Fruit fly (Drosophila melanogaster) whole organism, prepupa: ENCODE measurements around the gene gammaTub37C.

Experiments used
- Blimp-1 ChIP-seq: fragments of 200-800 bp; sonication (Bioruptor generic); optimal IDR thresholded peaks from 3 replicates; lab custom pipeline; 2017; ENCODE audit warnings: missing biosample characterization, missing genetic modification characterization, mild to moderate bottlenecking, moderate library complexity, missing genetic modification reagents
- CG10669 ChIP-seq: fragments of 200-800 bp; sonication (Bioruptor generic); optimal IDR thresholded peaks from 3 replicates; lab custom pipeline; 2018; ENCODE audit warnings: missing biosample characterization, mild to moderate bottlenecking, missing genetic modification characterization, moderate library complexity
- CG1621 ChIP-seq: fragments of 200-800 bp; sonication (Bioruptor generic); optimal IDR thresholded peaks from 3 replicates; lab custom pipeline; 2018; ENCODE audit warnings: missing biosample characterization, mild to moderate bottlenecking, missing genetic modification characterization
- CG31627 ChIP-seq: fragments of 200-800 bp; sonication (Bioruptor generic); optimal IDR thresholded peaks from 3 replicates; lab custom pipeline; 2016; ENCODE audit warnings: missing biosample characterization, missing genetic modification characterization
- CG3919 ChIP-seq: fragments of 200-800 bp; sonication (Bioruptor generic); optimal IDR thresholded peaks from 3 replicates; lab custom pipeline; 2016; ENCODE audit warnings: missing biosample characterization, missing genetic modification characterization
- CG4318 ChIP-seq: fragments of 200-800 bp; sonication (Bioruptor generic); optimal IDR thresholded peaks from 3 replicates; lab custom pipeline; 2017; ENCODE audit warnings: missing biosample characterization, mild to moderate bottlenecking, missing genetic modification characterization
- CG6163 ChIP-seq: fragments of 200-800 bp; sonication (Bioruptor generic); IDR thresholded peaks from 3 replicates; pipeline ENCODE4 v1.3.6; 2022; ENCODE audit warnings: missing biosample characterization, missing genetic modification characterization
- CG6808 ChIP-seq: fragments of 200-800 bp; sonication (Bioruptor generic); optimal IDR thresholded peaks from 3 replicates; lab custom pipeline; 2017; ENCODE audit warnings: missing biosample characterization, missing genetic modification characterization, mild to moderate bottlenecking, moderate library complexity, missing genetic modification reagents
- CG8319 ChIP-seq: fragments of 200-800 bp; sonication (Bioruptor generic); optimal IDR thresholded peaks from 3 replicates; lab custom pipeline; 2016; ENCODE audit warnings: missing biosample characterization, missing genetic modification characterization
- CG8632 ChIP-seq: fragments of 200-800 bp; sonication (Bioruptor generic); optimal IDR thresholded peaks from 3 replicates; lab custom pipeline; 2016; ENCODE audit warnings: missing biosample characterization, missing genetic modification characterization
- CG9139 ChIP-seq: fragments of 200-800 bp; sonication (Bioruptor generic); optimal IDR thresholded peaks from 3 replicates; lab custom pipeline; 2017; ENCODE audit warnings: missing biosample characterization, mild to moderate bottlenecking, missing genetic modification characterization
- Eip78C ChIP-seq: fragments of 200-800 bp; sonication (Bioruptor generic); peaks from one replicate; lab custom pipeline; 2016; ENCODE audit warnings: missing biosample characterization, missing genetic modification characterization
- Hr39 ChIP-seq: fragments of 200-800 bp; sonication (Bioruptor generic); optimal IDR thresholded peaks from 2 replicates; lab custom pipeline; 2016; ENCODE audit warnings: missing biosample characterization, missing genetic modification characterization
- Hr4 ChIP-seq: fragments of 200-800 bp; sonication (Bioruptor generic); optimal IDR thresholded peaks from 3 replicates; lab custom pipeline; 2016; ENCODE audit warnings: missing biosample characterization, missing genetic modification characterization
- Sox15 ChIP-seq: fragments of 200-800 bp; sonication (Bioruptor generic); optimal IDR thresholded peaks from 3 replicates; lab custom pipeline; 2016; ENCODE audit warnings: missing biosample characterization, missing genetic modification characterization
- dac ChIP-seq: fragments of 200-800 bp; sonication (Bioruptor generic); optimal IDR thresholded peaks from 2 replicates; lab custom pipeline; 2017; ENCODE audit warnings: missing biosample characterization, mild to moderate bottlenecking, missing genetic modification characterization
- dsx ChIP-seq: fragments of 200-800 bp; optimal IDR thresholded peaks from 3 replicates; lab custom pipeline; 2019; ENCODE audit warnings: missing biosample characterization, mild to moderate bottlenecking, missing genetic modification characterization, moderate library complexity; ENCODE audit not compliant: poor library complexity, severe bottlenecking
- eg ChIP-seq: fragments of 200-800 bp; sonication (Bioruptor generic); IDR thresholded peaks from 3 replicates; pipeline ENCODE4 v1.3.6; 2022; ENCODE audit warnings: missing biosample characterization, missing genetic modification characterization
- salr ChIP-seq, 2 experiments: fragments of 200-800 bp; sonication (Bioruptor generic); optimal IDR thresholded peaks; 3 replicates each; lab custom pipeline; 2016 to 2018; ENCODE audit warnings: missing biosample characterization in 2 of 2, missing genetic modification characterization in 2 of 2, mild to moderate bottlenecking in 1 of 2
- spab ChIP-seq: fragments of 200-800 bp; sonication (Bioruptor generic); optimal IDR thresholded peaks from 2 replicates; lab custom pipeline; 2017; ENCODE audit warnings: missing biosample characterization, mild to moderate bottlenecking, missing genetic modification characterization, missing genetic modification reagents
- ss ChIP-seq, 2 experiments: fragments of 200-800 bp; sonication (Bioruptor generic); optimal IDR thresholded peaks; 2 replicates in 1 of 2; 3 replicates in 1 of 2; lab custom pipeline; 2017 to 2018; ENCODE audit warnings: mild to moderate bottlenecking in 2 of 2, missing biosample characterization in 2 of 2, missing genetic modification characterization in 2 of 2, moderate library complexity in 1 of 2
- svp ChIP-seq: fragments of 200-800 bp; sonication (Bioruptor generic); peaks from one replicate; lab custom pipeline; 2016; ENCODE audit warnings: missing biosample characterization, missing genetic modification characterization

gammaTub37C gene

DNA sequence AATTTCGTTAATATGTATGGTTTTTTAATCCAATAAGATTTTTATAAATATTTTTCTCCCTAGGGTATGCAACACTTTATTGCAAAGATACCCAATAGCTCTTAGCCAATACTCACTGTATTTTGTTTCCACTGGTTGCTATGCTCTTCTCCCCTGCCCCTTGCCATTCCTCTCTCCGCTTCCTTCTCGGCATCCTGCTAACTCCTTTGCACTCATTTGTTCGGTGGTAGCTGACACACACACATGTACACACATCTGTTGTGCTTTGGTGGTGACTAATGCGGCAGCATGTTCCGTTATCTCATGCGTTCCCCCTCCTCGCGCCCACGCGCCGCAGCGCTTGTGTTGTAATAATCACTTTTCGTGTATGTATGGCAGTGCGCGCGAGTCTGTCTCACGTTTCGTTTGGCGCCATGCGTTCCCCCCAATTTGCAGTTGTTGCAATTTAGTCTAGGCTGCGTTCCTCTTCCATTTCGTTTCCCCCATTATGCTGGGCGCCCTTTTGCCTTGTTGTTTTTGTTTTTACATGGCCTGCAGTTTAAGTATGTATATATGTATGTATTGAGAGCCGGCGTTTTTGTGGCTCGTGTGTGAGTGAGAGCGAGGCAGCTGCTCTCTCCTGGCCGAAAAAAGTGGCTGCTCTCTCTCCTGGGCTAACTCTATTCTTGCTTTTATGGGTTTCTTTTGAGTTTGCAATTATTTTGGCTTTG lies 50.6 kb downstream of the gammaTub37C start, which contains the start of gene Polr1D (continued):
- no peak for TF ChIP-seq CG9139 (GFP tag; lab: Kevin White, UChicago)
- TF ChIP-seq Blimp-1: peak; percentile 28
- peak; percentile 9 for TF ChIP-seq Sox15 (GFP tag; lab: Kevin White, UChicago)
- TF ChIP-seq Hr4 (GFP tag; lab: Kevin White, UChicago): peak; percentile 35
- TF ChIP-seq CG8632 (GFP tag; lab: Kevin White, UChicago): no peak
- peak; percentile 51 for TF ChIP-seq CG3919 (GFP tag; lab: Kevin White, UChicago)
- TF ChIP-seq ss (GFP tag; optimal IDR thresholded peaks at IDR 0.05; lab: Kevin White, UChicago): peak; percentile 26 to 71
- peak; percentile 84 for TF ChIP-seq svp (GFP tag; lab: Kevin White, UChicago)
- TF ChIP-seq dsx (GFP tag; lab: Kevin White, UChicago): peak; percentile 48
- TF ChIP-seq CG6808 (GFP tag; lab: Kevin White, UChicago): peak; percentile 26
- no peak for TF ChIP-seq CG4318 (GFP tag; lab: Kevin White, UChicago)
- TF ChIP-seq eg: peak; percentile 11; the same call in 1 of the 3 replicates
- no peak for TF ChIP-seq CG31627 (GFP tag; lab: Kevin White, UChicago)
- no peak for TF ChIP-seq CG10669 (GFP tag; lab: Kevin White, UChicago)
- peak; percentile 41; the same call in 1 of the 3 replicates for TF ChIP-seq CG6163 (GFP tag; lab: Robert Waterston, UW)
- TF ChIP-seq CG1621 (tag; lab: Kevin White, UChicago): peak; percentile 34
- TF ChIP-seq salr (GFP tag; optimal IDR thresholded peaks at IDR 0.05; lab: Kevin White, UChicago): peak in 1 of 2 experiments; percentile 26
- TF ChIP-seq CG8319 (GFP tag; lab: Kevin White, UChicago): no peak
- peak; percentile 26 for TF ChIP-seq spab

DNA sequence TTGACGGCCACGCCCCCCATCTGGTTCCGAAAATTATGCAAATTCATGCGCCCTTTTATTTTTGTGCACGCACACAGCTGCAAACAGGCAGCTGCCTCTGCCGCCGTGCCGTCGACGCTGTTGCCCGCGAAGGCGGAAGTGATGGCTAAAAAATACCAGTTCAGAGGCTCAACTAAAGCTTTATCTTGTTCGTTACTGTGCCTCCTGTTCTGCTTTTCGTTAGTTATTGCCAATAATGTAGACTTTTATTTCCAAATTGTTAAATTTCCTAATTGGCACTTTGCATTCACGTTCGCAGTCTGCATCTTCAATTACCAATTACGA lies 51.2 kb downstream of the gammaTub37C start:
- 0 out of 3 replicates have a peak, but pooled peaks have one; percentile 4 for TF ChIP-seq eg
- peak; percentile 60 for TF ChIP-seq Eip78C
- TF ChIP-seq dac (GFP tag; lab: Kevin White, UChicago): no peak
- TF ChIP-seq CG10669 (GFP tag; lab: Kevin White, UChicago): no peak
- no peak for TF ChIP-seq Hr4 (GFP tag; lab: Kevin White, UChicago)
- TF ChIP-seq salr (GFP tag; optimal IDR thresholded peaks at IDR 0.05; lab: Kevin White, UChicago): no peak
- peak; percentile 2 for TF ChIP-seq Hr39 (GFP tag; lab: Kevin White, UChicago)
